Fruit fly (Drosophila melanogaster) whole organism, adult: ENCODE measurements around the gene ics.

Experiments
- CG11617 ChIP-seq: fragments of 200-800 bp; sonication (Bioruptor generic); optimal IDR thresholded peaks from 2 replicates; lab custom pipeline; 2017; ENCODE audit warnings: mild to moderate bottlenecking, missing biosample characterization, missing genetic modification reagents, missing genetic modification characterization
- CG12768 ChIP-seq: fragments of 200-800 bp; sonication (Bioruptor generic); optimal IDR thresholded peaks from 2 replicates; lab custom pipeline; 2017; ENCODE audit warnings: missing biosample characterization, missing genetic modification characterization, mild to moderate bottlenecking, moderate library complexity, missing genetic modification reagents
- CG14711 ChIP-seq: fragments of 200-800 bp; sonication (Bioruptor generic); optimal IDR thresholded peaks from 2 replicates; lab custom pipeline; 2018; ENCODE audit warnings: missing biosample characterization, mild to moderate bottlenecking, missing genetic modification characterization, moderate library complexity
- CG1620 ChIP-seq: fragments of 200-800 bp; sonication (Bioruptor generic); optimal IDR thresholded peaks from 2 replicates; lab custom pipeline; 2016; ENCODE audit warnings: missing biosample characterization, missing genetic modification characterization
- CG33017 ChIP-seq: fragments of 200-800 bp; sonication (Bioruptor generic); optimal IDR thresholded peaks from 2 replicates; lab custom pipeline; 2018; ENCODE audit warnings: missing biosample characterization, mild to moderate bottlenecking, missing genetic modification characterization, moderate library complexity
- CG5204 ChIP-seq: fragments of 200-800 bp; sonication (Bioruptor generic); optimal IDR thresholded peaks from 2 replicates; lab custom pipeline; 2016; ENCODE audit warnings: missing biosample characterization, missing genetic modification characterization
- CG7045 ChIP-seq: fragments of 200-800 bp; sonication (Bioruptor generic); optimal IDR thresholded peaks from 2 replicates; lab custom pipeline; 2017; ENCODE audit warnings: missing biosample characterization, mild to moderate bottlenecking, missing genetic modification characterization
- CG7101 ChIP-seq: fragments of 200-800 bp; sonication (Bioruptor generic); optimal IDR thresholded peaks from 2 replicates; lab custom pipeline; 2018; ENCODE audit warnings: missing biosample characterization, mild to moderate bottlenecking, missing genetic modification characterization, moderate library complexity
- Clk ChIP-seq: fragments of 200-800 bp; sonication (Bioruptor generic); optimal IDR thresholded peaks from 2 replicates; lab custom pipeline; 2017; ENCODE audit warnings: missing biosample characterization, missing genetic modification characterization
- Crg-1 ChIP-seq: fragments of 200-800 bp; sonication (Bioruptor generic); optimal IDR thresholded peaks from 2 replicates; lab custom pipeline; 2016; ENCODE audit warnings: missing biosample characterization, missing genetic modification characterization
- Hr96 ChIP-seq: fragments of 200-800 bp; sonication (Bioruptor generic); optimal IDR thresholded peaks from 2 replicates; lab custom pipeline; 2016; ENCODE audit warnings: missing biosample characterization, missing genetic modification characterization
- Mnt ChIP-seq: fragments of 200-800 bp; sonication (Bioruptor generic); optimal IDR thresholded peaks from 2 replicates; lab custom pipeline; 2016; ENCODE audit warnings: missing biosample characterization, mild to moderate bottlenecking, missing genetic modification characterization
- bab1 ChIP-seq: fragments of 200-800 bp; sonication (Bioruptor generic); optimal IDR thresholded peaks from 3 replicates; lab custom pipeline; 2019; ENCODE audit warnings: missing biosample characterization, mild to moderate bottlenecking, missing genetic modification characterization, moderate library complexity
- cic ChIP-seq: fragments of 200-800 bp; sonication (Bioruptor generic); optimal IDR thresholded peaks from 2 replicates; lab custom pipeline; 2017; ENCODE audit warnings: missing biosample characterization, mild to moderate bottlenecking, missing genetic modification characterization, moderate library complexity
- cnc ChIP-seq, 2 experiments: fragments of >200 bp; optimal IDR thresholded peaks; 2 replicates each; lab custom pipeline; 2017
- kay ChIP-seq: fragments of 200-800 bp; sonication (Bioruptor generic); peaks from one replicate; lab custom pipeline; 2016; ENCODE audit warnings: missing biosample characterization, missing genetic modification characterization, borderline replicate concordance
- ovo ChIP-seq: fragments of 200-800 bp; sonication (Bioruptor generic); optimal IDR thresholded peaks from 2 replicates; lab custom pipeline; 2016; ENCODE audit warnings: missing biosample characterization, missing genetic modification characterization
- pad ChIP-seq: fragments of 200-800 bp; sonication (Bioruptor generic); optimal IDR thresholded peaks from 3 replicates; lab custom pipeline; 2017; ENCODE audit warnings: missing biosample characterization, missing genetic modification characterization, mild to moderate bottlenecking, moderate library complexity, missing genetic modification reagents
- tj ChIP-seq: fragments of 200-800 bp; sonication (Bioruptor generic); optimal IDR thresholded peaks from 3 replicates; lab custom pipeline; 2017; ENCODE audit warnings: missing biosample characterization, mild to moderate bottlenecking, missing genetic modification characterization, moderate library complexity
- toe ChIP-seq: fragments of 200-800 bp; sonication (Bioruptor generic); optimal IDR thresholded peaks from 2 replicates; lab custom pipeline; 2016; ENCODE audit warnings: missing biosample characterization, missing genetic modification characterization

Gene ics

DNA sequence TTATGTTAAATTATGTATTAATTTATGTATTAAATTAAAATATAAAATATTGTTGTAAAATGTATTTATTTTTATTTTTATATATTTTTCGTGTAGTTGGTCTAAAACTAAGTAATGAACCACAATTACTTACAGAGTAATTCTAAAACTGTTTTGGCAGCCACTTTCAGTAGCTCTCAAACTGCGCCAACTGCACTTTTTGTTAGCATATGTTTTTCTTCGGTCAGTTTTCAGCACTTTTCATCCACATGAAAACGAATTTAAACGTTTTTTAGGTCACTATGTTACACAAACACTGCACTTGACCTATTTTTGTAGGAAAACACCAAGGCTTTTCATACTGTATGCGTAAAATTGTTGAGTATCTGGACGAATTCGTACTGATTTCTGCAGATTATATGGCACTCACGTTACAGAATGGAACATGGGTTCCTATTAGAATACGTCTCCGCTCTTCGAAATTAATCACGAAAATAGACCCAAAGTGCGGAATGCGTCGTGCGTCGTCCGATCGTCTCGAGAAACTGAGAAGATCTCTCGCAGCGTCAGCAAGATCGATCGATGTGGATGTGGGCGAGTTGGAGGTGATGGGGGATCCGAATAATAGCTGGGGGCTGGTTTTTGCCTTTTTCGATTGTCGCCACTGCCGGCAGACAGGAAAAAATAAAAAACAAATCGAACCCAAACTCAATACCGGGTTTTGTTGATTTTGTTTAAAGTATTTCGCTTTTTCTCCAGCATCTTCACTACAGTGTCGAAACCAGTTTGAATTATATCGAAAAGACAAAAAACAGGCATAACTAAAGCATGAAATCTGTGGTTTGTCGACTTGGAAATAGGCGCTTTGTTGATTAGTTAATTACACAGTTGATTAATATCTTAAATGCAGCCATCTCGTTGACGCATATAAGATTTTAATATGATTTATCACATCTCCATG, at the start of gene ics:
ics (minus strand) TSS at position 716 of the 940 bp plus-strand sequence.
- TF ChIP-seq CG33017 (tag; lab: Kevin White, UChicago) (no peak), kay (GFP tag; lab: Kevin White, UChicago) (peak; percentile 18)

DNA sequence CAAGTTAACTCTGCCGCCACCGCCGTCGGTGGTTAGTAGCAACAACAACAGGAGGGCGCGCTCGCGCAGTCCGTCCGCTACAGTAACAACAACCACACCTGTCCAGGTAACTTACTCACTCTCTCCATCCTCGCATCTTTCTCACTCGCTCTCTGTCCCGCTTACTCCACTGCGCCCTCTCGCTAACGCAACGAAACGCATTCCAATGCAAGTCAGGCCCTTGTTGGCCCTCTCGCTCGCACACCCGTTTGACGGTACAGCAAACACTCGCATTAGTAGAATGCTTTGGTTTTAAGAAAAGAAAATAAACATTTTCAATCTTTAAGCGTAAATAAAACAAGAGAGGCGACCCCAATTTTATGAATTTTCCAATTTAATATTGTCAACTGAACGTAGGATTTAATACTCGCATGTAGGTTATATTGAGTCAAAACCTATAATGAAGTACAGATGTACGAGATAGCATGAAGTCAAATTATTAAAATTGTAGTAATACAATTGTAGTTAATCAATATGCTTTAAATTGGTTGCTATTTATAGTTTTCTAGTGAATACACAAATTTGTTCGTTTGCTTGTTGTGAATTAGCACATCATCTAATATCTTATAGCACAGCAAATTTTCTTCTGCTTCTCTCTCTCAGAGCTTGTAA, 23.7 kb upstream of the ics start:
- TF ChIP-seq ovo (GFP tag; lab: Kevin White, UChicago) (no peak), CG33017 (tag; lab: Kevin White, UChicago) (peak; percentile 20), CG11617 (GFP tag; lab: Kevin White, UChicago) (no peak)

DNA sequence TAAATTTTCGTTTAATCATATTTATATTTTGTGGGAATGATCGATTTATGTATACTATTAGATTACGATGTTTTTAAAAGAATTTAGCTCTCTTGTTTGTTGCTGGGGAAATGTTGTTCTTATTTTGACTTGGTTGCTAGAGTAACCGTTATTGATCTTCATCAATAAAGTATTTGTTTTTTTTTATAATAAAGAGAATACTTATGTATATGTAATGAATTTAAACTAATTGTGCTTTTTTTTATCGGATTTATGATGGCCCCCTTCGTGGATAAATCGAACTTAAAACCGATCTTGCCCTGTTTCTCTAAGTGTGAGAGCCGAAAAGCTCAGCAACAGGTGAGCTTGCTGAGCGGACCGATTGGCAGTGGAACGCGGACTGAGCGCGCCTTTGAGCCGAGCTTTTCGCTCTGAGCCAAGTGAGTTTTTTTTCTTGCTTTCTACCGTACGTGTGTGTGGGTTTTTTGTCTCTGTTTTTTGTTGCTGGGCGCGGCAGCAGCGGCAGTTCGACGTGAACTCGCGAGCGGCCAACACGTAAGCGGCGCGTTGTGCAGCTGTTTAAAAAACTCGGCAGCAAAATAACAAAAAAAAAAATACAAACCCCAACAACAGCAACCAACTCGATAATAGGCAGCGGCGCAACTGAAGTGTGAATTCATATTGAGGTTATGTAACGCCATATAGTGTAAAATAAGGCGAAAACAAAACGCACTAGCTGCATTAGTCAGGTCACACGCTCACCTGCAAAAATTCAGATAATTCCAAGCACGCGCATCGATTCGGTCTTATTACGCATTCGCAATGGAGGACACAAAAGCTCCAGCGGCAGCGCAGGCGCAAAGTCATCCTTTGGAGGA, 22.9 kb upstream of the ics start, which contains the start of gene CG18507:
CG18507 (plus strand) TSS at position 501 of the 857 bp plus-strand sequence.
- no peak for TF ChIP-seq CG5204 (GFP tag; lab: Kevin White, UChicago)
- no peak for TF ChIP-seq CG7045 (GFP tag; lab: Kevin White, UChicago)
- peak; percentile 4 for TF ChIP-seq Hr96 (GFP tag; lab: Kevin White, UChicago)
- no peak for TF ChIP-seq CG33017 (tag; lab: Kevin White, UChicago)
- TF ChIP-seq CG14711 (tag; lab: Kevin White, UChicago), result no peak
- no peak for TF ChIP-seq CG11617 (GFP tag; lab: Kevin White, UChicago)
- no peak for TF ChIP-seq CG12768 (GFP tag; lab: Kevin White, UChicago)
- TF ChIP-seq Clk (GFP tag; lab: Kevin White, UChicago), result no peak
- no peak for TF ChIP-seq pad (GFP tag; lab: Kevin White, UChicago)
- peak; percentile 30 for TF ChIP-seq bab1 (GFP tag; lab: Kevin White, UChicago)
- no peak for TF ChIP-seq Mnt (GFP tag; lab: Kevin White, UChicago)

DNA sequence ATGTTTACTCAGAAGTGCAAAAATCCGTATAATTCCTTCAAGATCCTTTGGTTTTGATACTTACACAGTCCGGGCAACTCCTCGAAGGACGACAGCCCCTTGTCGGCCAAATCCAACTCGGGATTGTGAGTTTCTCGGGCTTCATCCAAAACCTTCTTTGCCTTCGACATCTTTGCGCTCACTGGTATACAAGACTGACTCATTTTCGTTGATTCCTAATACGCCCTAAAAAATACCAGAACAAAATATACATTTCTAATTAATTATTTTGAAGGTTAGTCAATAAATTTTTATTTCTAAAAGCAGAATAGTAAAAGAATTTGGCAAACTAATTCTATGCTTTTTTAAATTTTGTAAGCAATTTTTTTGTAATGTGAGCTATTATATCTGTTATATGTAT, 1.4 kb downstream of the ics start:
- TF ChIP-seq Crg-1 (GFP tag; lab: Kevin White, UChicago) (no peak), kay (GFP tag; lab: Kevin White, UChicago) (peak; percentile 91)

- no peak for TF ChIP-seq CG7101 (tag; lab: Kevin White, UChicago)
- TF ChIP-seq kay (GFP tag; lab: Kevin White, UChicago), result peak; percentile 79
- peak; percentile 34 for TF ChIP-seq bab1 (GFP tag; lab: Kevin White, UChicago)
- TF ChIP-seq CG1620 (GFP tag; lab: Kevin White, UChicago), result no peak
- TF ChIP-seq Hr96 (GFP tag; lab: Kevin White, UChicago), result no peak
- no peak for TF ChIP-seq CG14711 (tag; lab: Kevin White, UChicago)
- TF ChIP-seq CG5204 (GFP tag; lab: Kevin White, UChicago), result no peak
- no peak for TF ChIP-seq Crg-1 (GFP tag; lab: Kevin White, UChicago)
- TF ChIP-seq pad (GFP tag; lab: Kevin White, UChicago), result no peak
- TF ChIP-seq CG7045 (GFP tag; lab: Kevin White, UChicago), result no peak
- no peak for TF ChIP-seq CG11617 (GFP tag; lab: Kevin White, UChicago)
- no peak for TF ChIP-seq CG12768 (GFP tag; lab: Kevin White, UChicago)
- TF ChIP-seq CG33017 (tag; lab: Kevin White, UChicago), result no peak
- peak; percentile 68 for TF ChIP-seq tj
- no peak for TF ChIP-seq ovo (GFP tag; lab: Kevin White, UChicago)
- TF ChIP-seq toe (GFP tag; lab: Kevin White, UChicago), result no peak
- TF ChIP-seq Mnt (GFP tag; lab: Kevin White, UChicago), result peak; percentile 39
- no peak for TF ChIP-seq cnc (optimal IDR thresholded peaks at IDR 0.05; lab: Kevin White, UChicago)
- no peak for TF ChIP-seq cic (GFP tag; lab: Kevin White, UChicago)
- TF ChIP-seq Clk (GFP tag; lab: Kevin White, UChicago), result no peak
These were observed 1.9 kb downstream of the ics start for dm6 chr2L:13640502-13640949.

DNA sequence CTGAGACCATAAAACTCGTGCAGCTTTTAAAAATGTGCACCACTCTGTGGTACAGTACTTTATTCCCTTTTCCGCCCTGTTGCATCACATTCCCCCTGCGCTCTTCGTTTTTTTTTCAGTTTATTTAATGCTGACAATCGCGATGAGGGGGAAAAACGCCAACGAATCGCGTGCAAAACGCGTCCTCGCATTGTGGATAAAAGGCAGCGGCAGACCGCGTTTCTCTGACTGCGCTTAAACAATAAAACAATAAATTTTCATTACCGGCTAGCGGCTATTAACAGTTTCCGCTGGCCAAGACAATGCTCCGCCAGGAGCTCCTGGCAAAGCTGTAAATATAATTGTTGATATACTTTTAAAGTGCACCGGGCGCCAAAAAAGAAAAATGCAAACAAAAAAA, 12.5 kb downstream of the ics start:
- TF ChIP-seq toe (GFP tag; lab: Kevin White, UChicago) (no peak), Hr96 (GFP tag; lab: Kevin White, UChicago) (no peak), Clk (GFP tag; lab: Kevin White, UChicago) (no peak), CG5204 (GFP tag; lab: Kevin White, UChicago) (no peak), CG12768 (GFP tag; lab: Kevin White, UChicago) (no peak), tj (no peak), CG1620 (GFP tag; lab: Kevin White, UChicago) (no peak), Crg-1 (GFP tag; lab: Kevin White, UChicago) (no peak), CG33017 (tag; lab: Kevin White, UChicago) (no peak), CG14711 (tag; lab: Kevin White, UChicago) (no peak), CG7101 (tag; lab: Kevin White, UChicago) (no peak), ovo (GFP tag; lab: Kevin White, UChicago) (no peak)
